ENCODE assay signal across 6 worm cellular contexts in the genomic region with DNA sequence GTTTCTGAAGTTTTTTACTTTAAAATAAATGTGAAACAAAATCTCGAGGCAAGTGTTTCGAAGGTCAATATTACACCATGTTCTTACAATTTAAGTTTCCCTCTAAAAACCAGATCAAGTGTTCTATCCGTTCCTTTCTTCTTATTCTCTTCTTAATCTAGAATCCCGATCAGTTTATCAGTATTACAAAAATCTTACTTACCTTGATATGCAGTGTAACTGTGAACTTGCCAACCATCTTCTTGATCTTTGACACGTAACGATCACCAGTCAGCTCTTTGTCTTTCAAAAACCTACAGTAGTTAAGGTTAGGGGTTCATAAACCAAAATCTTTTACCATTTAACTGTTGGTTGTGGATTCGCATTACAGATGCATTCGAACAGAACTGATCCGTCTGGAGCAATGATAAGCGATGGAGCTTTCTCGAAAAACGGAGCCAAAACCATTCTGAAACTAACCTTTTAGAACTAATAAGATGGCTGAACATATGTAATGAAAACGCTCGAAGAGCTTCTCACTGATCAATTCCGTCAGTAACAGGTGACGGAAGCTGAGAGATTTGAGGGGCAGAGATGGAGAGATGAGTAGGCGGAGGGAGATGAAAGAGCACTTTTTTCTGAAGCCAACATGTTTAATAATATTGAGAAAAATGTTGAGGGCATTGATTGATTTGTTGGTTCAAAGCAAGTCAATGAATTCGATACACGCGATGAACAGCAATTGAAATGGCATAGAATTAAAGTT.
TF ChIP-seq lines count a peak whose summit lies in the region.

A gene (minus strand): TSS at position 448 of the 745 bp plus-strand sequence.

TF ChIP-seq in whole organism, L1 larva, 84 proteins besides CTCF, POLR2A, EP300 and RAD21:
- TF ChIP-seq rnt-1 (tag; optimal IDR thresholded peaks at IDR 0.05; lab: Kevin White, UChicago), result peak; percentile 49
- no peak for TF ChIP-seq hlh-17 (GFP tag; optimal IDR thresholded peaks at IDR 0.05; lab: Kevin White, UChicago; ENCODE audit: borderline replicate concordance)
- no peak for TF ChIP-seq fkh-8 (tag; optimal IDR thresholded peaks at IDR 0.05; lab: Kevin White, UChicago)
- TF ChIP-seq tlp-1 (tag; optimal IDR thresholded peaks at IDR 0.05; lab: Kevin White, UChicago), result no peak
- no peak for TF ChIP-seq mdl-1 (tag; optimal IDR thresholded peaks at IDR 0.05; lab: Kevin White, UChicago)
- peak; percentile 0 for TF ChIP-seq nhr-71 (tag; optimal IDR thresholded peaks at IDR 0.05; lab: Kevin White, UChicago)
- TF ChIP-seq mep-1 (tag; optimal IDR thresholded peaks at IDR 0.05; lab: Kevin White, UChicago), result no peak
- no peak for TF ChIP-seq sup-37 (GFP tag; optimal IDR thresholded peaks at IDR 0.05; lab: Kevin White, UChicago)
- peak; percentile 30 for TF ChIP-seq lin-14 (GFP tag; optimal IDR thresholded peaks at IDR 0.05; lab: Kevin White, UChicago)
- no peak for TF ChIP-seq lin-39 (tag; optimal IDR thresholded peaks at IDR 0.05; lab: Kevin White, UChicago)
- no peak for TF ChIP-seq efl-1 (optimal IDR thresholded peaks at IDR 0.05; lab: Kevin White, UChicago)
- TF ChIP-seq efl-1 (GFP tag; optimal IDR thresholded peaks at IDR 0.05 in 1 of 2; lab: Kevin White, UChicago), result peak in 1 of 2 experiments; percentile 55
- no peak for TF ChIP-seq nhr-237 (tag; optimal IDR thresholded peaks at IDR 0.05; lab: Kevin White, UChicago)
- peak; percentile 35 for TF ChIP-seq nhr-19 (GFP tag; conservative IDR thresholded peaks at IDR 0.05; lab: Robert Waterston, UW)

TF ChIP-seq in whole organism, L2 larva, 48 proteins besides CTCF, POLR2A, EP300 and RAD21:
- TF ChIP-seq nhr-21 (tag; optimal IDR thresholded peaks at IDR 0.05; lab: Kevin White, UChicago), result no peak
- TF ChIP-seq sem-4 (tag; optimal IDR thresholded peaks at IDR 0.05; lab: Kevin White, UChicago), result no peak
- TF ChIP-seq zag-1 (tag; optimal IDR thresholded peaks at IDR 0.05; lab: Kevin White, UChicago), result no peak
- no peak for TF ChIP-seq crh-2 (tag; optimal IDR thresholded peaks at IDR 0.05; lab: Kevin White, UChicago)
- TF ChIP-seq blmp-1 (tag; optimal IDR thresholded peaks at IDR 0.05; lab: Kevin White, UChicago; ENCODE audit: insufficient read depth), result peak; percentile 25
- no peak for TF ChIP-seq nhr-237 (tag; optimal IDR thresholded peaks at IDR 0.05; lab: Kevin White, UChicago)
- no peak for TF ChIP-seq lin-13 (GFP tag; optimal IDR thresholded peaks at IDR 0.05; lab: Kevin White, UChicago)
- TF ChIP-seq sma-9 (GFP tag; optimal IDR thresholded peaks at IDR 0.05; lab: Kevin White, UChicago), result peak; percentile 22
- no peak for TF ChIP-seq sma-9 (tag; optimal IDR thresholded peaks at IDR 0.05; lab: Kevin White, UChicago)
- no peak for TF ChIP-seq elt-1 (tag; optimal IDR thresholded peaks at IDR 0.05; lab: Kevin White, UChicago)
- no peak for TF ChIP-seq ztf-1 (GFP tag; conservative IDR thresholded peaks at IDR 0.05; lab: Robert Waterston, UW)
- TF ChIP-seq nhr-25 (tag; optimal IDR thresholded peaks at IDR 0.05; lab: Kevin White, UChicago), result no peak
- no peak for TF ChIP-seq peb-1 (tag; optimal IDR thresholded peaks at IDR 0.05; lab: Kevin White, UChicago)
- peak in 1 of 2 experiments; percentile 11 for TF ChIP-seq lsy-2 (tag; optimal IDR thresholded peaks at IDR 0.05; lab: Kevin White, UChicago)

TF ChIP-seq in whole organism, L3 larva, 47 proteins besides CTCF, POLR2A, EP300 and RAD21:
- peak; percentile 85 for TF ChIP-seq elt-1 (tag; optimal IDR thresholded peaks at IDR 0.05; lab: Kevin White, UChicago)
- TF ChIP-seq nhr-25 (tag; optimal IDR thresholded peaks at IDR 0.05; lab: Kevin White, UChicago), result peak; percentile 43
- TF ChIP-seq pqm-1 (tag; optimal IDR thresholded peaks at IDR 0.05; lab: Kevin White, UChicago), result no peak
TF ChIP-seq in whole organism, L3 larva: peak in this region for 2.

TF ChIP-seq in whole organism, L4 larva, 104 proteins besides CTCF, POLR2A, EP300 and RAD21:
- TF ChIP-seq unc-62 (GFP tag; optimal IDR thresholded peaks at IDR 0.05 in 1 of 2; lab: Kevin White, UChicago), result peak in 1 of 2 experiments; percentile 72
- TF ChIP-seq unc-62 (tag; optimal IDR thresholded peaks at IDR 0.05; lab: Kevin White, UChicago), result no peak
- TF ChIP-seq T20F7.1 (GFP tag; optimal IDR thresholded peaks at IDR 0.05; lab: Kevin White, UChicago), result no peak
- TF ChIP-seq aha-1 (tag; lab: Kevin White, UChicago), result peak; percentile 69
- no peak for TF ChIP-seq hlh-11 (tag; optimal IDR thresholded peaks at IDR 0.05; lab: Kevin White, UChicago)
- no peak for TF ChIP-seq madf-9 (GFP tag; conservative IDR thresholded peaks at IDR 0.05; lab: Robert Waterston, UW)
- TF ChIP-seq lim-7 (GFP tag; IDR thresholded peaks at IDR 0.05; lab: Robert Waterston, UW), result no peak
- no peak for TF ChIP-seq mep-1 (tag; optimal IDR thresholded peaks at IDR 0.05; lab: Kevin White, UChicago)
- TF ChIP-seq hmg-1.1 (GFP tag; IDR thresholded peaks at IDR 0.05; lab: Robert Waterston, UW), result 0 out of 2 replicates have a peak, but pooled peaks have one; percentile 26
- no peak for TF ChIP-seq tag-97 (GFP tag; IDR thresholded peaks at IDR 0.05; lab: Robert Waterston, UW)

TF ChIP-seq in whole organism, late embryonic, 69 proteins besides CTCF, POLR2A, EP300 and RAD21:
- TF ChIP-seq unc-55 (GFP tag; optimal IDR thresholded peaks at IDR 0.05; lab: Kevin White, UChicago), result peak; percentile 4
- TF ChIP-seq ceh-18 (tag; optimal IDR thresholded peaks at IDR 0.05; lab: Kevin White, UChicago), result no peak
- no peak for TF ChIP-seq pha-2 (tag; optimal IDR thresholded peaks at IDR 0.05; lab: Kevin White, UChicago)
- TF ChIP-seq sdc-2 (tag; optimal IDR thresholded peaks at IDR 0.05; lab: Kevin White, UChicago), result no peak
- no peak for TF ChIP-seq pha-4 (tag; optimal IDR thresholded peaks at IDR 0.05; lab: Kevin White, UChicago)

TF ChIP-seq in whole organism, mixed stage, embryonic, 35 proteins besides CTCF, POLR2A, EP300 and RAD21:
- no peak for TF ChIP-seq blmp-1 (tag; optimal IDR thresholded peaks at IDR 0.05; lab: Kevin White, UChicago)
- no peak for TF ChIP-seq nhr-28 (tag; optimal IDR thresholded peaks at IDR 0.05; lab: Kevin White, UChicago)
- TF ChIP-seq M03D4.4 (tag; optimal IDR thresholded peaks at IDR 0.05; lab: Kevin White, UChicago), result no peak
- no peak for TF ChIP-seq ceh-43 (GFP tag; optimal IDR thresholded peaks at IDR 0.05; lab: Kevin White, UChicago)
- TF ChIP-seq unc-62 (GFP tag; optimal IDR thresholded peaks at IDR 0.05; lab: Kevin White, UChicago), result peak; percentile 6
- TF ChIP-seq hlh-1 (tag; optimal IDR thresholded peaks at IDR 0.05; lab: Kevin White, UChicago), result peak; percentile 91
- no peak for TF ChIP-seq ham-2 (GFP tag; optimal IDR thresholded peaks at IDR 0.05; lab: Kevin White, UChicago)
- TF ChIP-seq nhr-2 (tag; optimal IDR thresholded peaks at IDR 0.05; lab: Kevin White, UChicago), result no peak
- TF ChIP-seq unc-120 (tag; optimal IDR thresholded peaks at IDR 0.05; lab: Kevin White, UChicago; ENCODE audit: poor library complexity, severe bottlenecking), result peak; percentile 17
- no peak for TF ChIP-seq zip-8 (tag; optimal IDR thresholded peaks at IDR 0.05; lab: Kevin White, UChicago)
- no peak for TF ChIP-seq lin-32 (GFP tag; optimal IDR thresholded peaks at IDR 0.05; lab: Kevin White, UChicago)
- TF ChIP-seq elt-1 (tag; optimal IDR thresholded peaks at IDR 0.05; lab: Kevin White, UChicago; ENCODE audit: borderline replicate concordance, insufficient read depth), result no peak
- no peak for TF ChIP-seq ceh-83 (GFP tag; optimal IDR thresholded peaks at IDR 0.05; lab: Kevin White, UChicago)
- TF ChIP-seq tbx-8 (GFP tag; optimal IDR thresholded peaks at IDR 0.05; lab: Kevin White, UChicago), result no peak
- TF ChIP-seq ceh-39 (tag; optimal IDR thresholded peaks at IDR 0.05; lab: Kevin White, UChicago), result no peak
TF ChIP-seq in whole organism, mixed stage, embryonic: peak in this region for 3.
